Worm (Caenorhabditis elegans) whole organism, L2 larva: Measurements from ENCODE around the gene nhr-196.

Experiments
- F13H6.1 ChIP-seq: sonication (generic microtip); optimal IDR thresholded peaks from 2 replicates; lab custom pipeline; 2016; ENCODE audit warnings: missing genetic modification characterization, missing compliant biosample characterization
- ama-1 ChIP-seq: fragments of 150-350 bp; optimal IDR thresholded peaks from 2 replicates; lab custom pipeline; 2018; ENCODE audit warnings: inconsistent platforms
- fos-1 ChIP-seq: fragments of 150-350 bp; optimal IDR thresholded peaks from 2 replicates; lab custom pipeline; 2014; ENCODE audit warnings: missing biosample characterization, missing genetic modification characterization
- nhr-12 ChIP-seq: fragments of 150-350 bp; optimal IDR thresholded peaks from 2 replicates; lab custom pipeline; 2014; ENCODE audit warnings: missing biosample characterization, missing genetic modification characterization
- unc-62 ChIP-seq: fragments of 150-350 bp; optimal IDR thresholded peaks from 2 replicates; lab custom pipeline; 2014; ENCODE audit warnings: missing biosample characterization, missing genetic modification reagents, missing genetic modification characterization

- TF ChIP-seq fos-1 (tag; lab: Kevin White, UChicago) (no peak), unc-62 (GFP tag; lab: Kevin White, UChicago) (no peak), ama-1 (lab: Kevin White, UChicago) (no peak), nhr-12 (no peak), F13H6.1 (no peak)
These were observed 40.9 kb upstream of the nhr-196 start, which contains the start of gene str-23 for ce11 chrV:15644575-15644974.
